Worm (Caenorhabditis elegans): ENCODE results near the gene F45B8.5.

DNA sequence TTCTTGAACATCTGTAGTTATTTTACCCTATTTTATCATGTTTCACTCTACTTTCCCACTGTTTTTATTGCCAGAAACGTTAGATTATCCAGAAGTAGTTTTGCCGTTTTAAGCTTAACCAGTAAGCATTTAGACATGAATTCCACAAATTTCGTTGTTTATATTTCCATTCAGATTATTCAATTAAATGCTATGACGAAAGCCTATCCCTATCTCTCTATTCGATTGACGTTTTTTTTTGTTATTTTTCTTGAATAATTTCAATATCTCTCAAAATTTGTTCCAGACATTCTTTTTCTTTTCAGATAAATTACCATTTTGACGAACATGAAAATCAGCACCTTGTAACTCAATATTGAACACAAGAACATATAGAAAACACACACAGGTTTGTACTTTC lies 47.3 kb upstream of the F45B8.5 start, which contains the start of gene npr-40:
- TF ChIP-seq aly-2 (tag; optimal IDR thresholded peaks at IDR 0.05) (no peak), snpc-4 (tag; optimal IDR thresholded peaks at IDR 0.05) (no peak), nhr-237 (tag; optimal IDR thresholded peaks at IDR 0.05) (no peak), mep-1 (tag; optimal IDR thresholded peaks at IDR 0.05) (no peak), dve-1 (tag; optimal IDR thresholded peaks at IDR 0.05; ENCODE audit: insufficient read depth) (no peak)

Measured in whole organism, L4 larva.